Worm (Caenorhabditis elegans) whole organism, early embryonic: ENCODE measurements around the gene wdr-37.

ENCODE experiments used
- B0310.2 ChIP-seq: sonication (generic microtip); optimal IDR thresholded peaks from 2 replicates; lab custom pipeline; 2016; ENCODE audit warnings: mild to moderate bottlenecking, missing genetic modification characterization, missing compliant biosample characterization
- F13C5.2 ChIP-seq: sonication (generic microtip); optimal IDR thresholded peaks from 2 replicates; lab custom pipeline; 2017; ENCODE audit warnings: mild to moderate bottlenecking, missing genetic modification characterization, inconsistent platforms, missing compliant biosample characterization
- aly-1 ChIP-seq: sonication (generic microtip); optimal IDR thresholded peaks from 2 replicates; lab custom pipeline; 2016; ENCODE audit warnings: missing genetic modification characterization, missing compliant biosample characterization
- ama-1 ChIP-seq: fragments of 150-350 bp; optimal IDR thresholded peaks from 2 replicates; lab custom pipeline; 2014
- ceh-13 ChIP-seq: fragments of 200-800 bp; sonication (Bioruptor generic); optimal IDR thresholded peaks from 2 replicates; lab custom pipeline; 2018; ENCODE audit warnings: mild to moderate bottlenecking, missing genetic modification characterization, missing compliant biosample characterization
- ceh-36 ChIP-seq: sonication (generic microtip); optimal IDR thresholded peaks from 2 replicates; lab custom pipeline; 2016; ENCODE audit warnings: missing genetic modification characterization, inconsistent platforms, missing compliant biosample characterization
- ets-7 ChIP-seq: sonication (generic microtip); optimal IDR thresholded peaks from 2 replicates; lab custom pipeline; 2016; ENCODE audit warnings: missing genotype, missing genetic modification characterization, missing compliant biosample characterization
- flt-1 ChIP-seq: fragments of 200-800 bp; sonication (Bioruptor generic); IDR thresholded peaks from 2 replicates; pipeline ENCODE4 v1.3.6; 2022; ENCODE audit warnings: missing genetic modification characterization, missing compliant biosample characterization
- hmbx-1 ChIP-seq: sonication (generic microtip); optimal IDR thresholded peaks from 2 replicates; lab custom pipeline; 2016; ENCODE audit warnings: mild to moderate bottlenecking, missing genetic modification characterization, missing compliant biosample characterization
- hmg-4 ChIP-seq: fragments of 200-800 bp; sonication (Bioruptor generic); optimal IDR thresholded peaks from 2 replicates; lab custom pipeline; 2018; ENCODE audit warnings: mild to moderate bottlenecking, missing genetic modification characterization, missing compliant biosample characterization
- hnd-1 ChIP-seq: sonication (generic microtip); optimal IDR thresholded peaks from 2 replicates; lab custom pipeline; 2016; ENCODE audit warnings: missing genetic modification characterization, missing compliant biosample characterization
- pes-1 ChIP-seq: fragments of 200-800 bp; sonication (Bioruptor generic); IDR thresholded peaks from 2 replicates; pipeline ENCODE4 v1.3.6; 2022; ENCODE audit warnings: missing genetic modification reagents, missing genetic modification characterization, missing compliant biosample characterization
- scrt-1 ChIP-seq: fragments of 200-800 bp; sonication (Bioruptor generic); IDR thresholded peaks from 2 replicates; pipeline ENCODE4 v1.3.6; 2022; ENCODE audit warnings: missing genetic modification characterization, missing compliant biosample characterization
- sea-1 ChIP-seq: fragments of 200-800 bp; sonication (Bioruptor generic); conservative IDR thresholded peaks from 2 replicates; pipeline ENCODE4 v1.3.6; 2022; ENCODE audit warnings: missing genetic modification characterization, missing compliant biosample characterization
- tbx-11 ChIP-seq: fragments of 200-800 bp; sonication (Bioruptor generic); IDR thresholded peaks from 2 replicates; pipeline ENCODE4 v1.3.6; 2022; ENCODE audit warnings: missing genetic modification characterization, missing compliant biosample characterization
- tbx-37 ChIP-seq: fragments of 200-800 bp; sonication (Bioruptor generic); conservative IDR thresholded peaks from 2 replicates; pipeline ENCODE4 v1.3.6; 2022; ENCODE audit warnings: missing genetic modification reagents, missing genetic modification characterization, missing compliant biosample characterization
- tra-4 ChIP-seq: sonication (generic microtip); optimal IDR thresholded peaks from 2 replicates; lab custom pipeline; 2017; ENCODE audit warnings: missing genetic modification characterization, missing compliant biosample characterization

wdr-37 gene

DNA sequence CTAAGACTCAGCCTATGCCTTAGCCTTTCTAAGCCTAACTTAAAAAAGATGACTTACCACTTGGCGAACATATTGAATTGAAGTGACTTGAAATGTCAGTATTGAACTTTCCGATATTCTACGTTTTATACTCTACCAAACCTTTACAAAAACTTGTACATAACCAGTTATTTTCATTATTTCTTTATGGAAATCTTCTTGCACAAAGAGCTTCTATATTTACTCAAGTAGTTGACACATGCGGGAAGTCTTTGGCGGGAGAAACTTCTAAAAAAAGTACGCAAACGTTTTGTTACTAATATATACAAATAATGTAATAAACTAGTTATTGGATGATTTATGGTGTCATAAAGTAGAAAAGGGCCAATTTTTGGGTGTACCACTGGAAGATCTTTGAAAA lies 31.2 kb downstream of the wdr-37 start, which contains the start of gene nspb-12:
nspb-12 (minus strand) TSS at position 101 of the 400 bp plus-strand sequence.
- TF ChIP-seq flt-1 (GFP tag; lab: Robert Waterston, UW) (no peak), tbx-37 (GFP tag; lab: Robert Waterston, UW) (no peak), hmbx-1 (tag; lab: Kevin White, UChicago) (no peak), sea-1 (GFP tag; lab: Robert Waterston, UW) (no peak), ceh-36 (no peak), hmg-4 (no peak), ets-7 (tag; lab: Kevin White, UChicago) (no peak), aly-1 (tag; lab: Kevin White, UChicago) (no peak), B0310.2 (tag; lab: Kevin White, UChicago) (no peak), ama-1 (lab: Kevin White, UChicago) (no peak), hnd-1 (tag; lab: Kevin White, UChicago) (no peak), pes-1 (GFP tag; lab: Robert Waterston, UW) (no peak)

DNA sequence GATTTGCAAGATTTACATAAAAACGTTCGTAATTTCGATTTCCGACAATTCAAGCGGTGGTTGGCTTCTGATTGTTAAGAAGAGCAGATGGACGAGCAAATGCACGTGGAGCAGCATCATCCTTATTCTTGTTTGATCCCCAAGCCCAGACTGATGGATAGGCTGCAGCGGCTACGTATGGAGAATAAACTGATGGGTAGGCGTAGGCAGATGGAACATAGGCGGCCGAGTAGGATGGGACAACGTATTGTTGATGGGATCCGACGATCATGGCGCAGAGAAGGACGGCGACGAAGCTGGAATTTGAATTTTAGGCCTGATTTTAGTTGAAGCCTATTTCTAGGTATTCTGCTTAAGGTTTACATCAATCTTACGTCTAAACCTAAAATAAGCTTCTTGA lies 31.6 kb downstream of the wdr-37 start:
- no peak for TF ChIP-seq hmg-4
- no peak for TF ChIP-seq ceh-36
- TF ChIP-seq B0310.2 (tag; lab: Kevin White, UChicago), result no peak
- TF ChIP-seq pes-1 (GFP tag; lab: Robert Waterston, UW), result no peak
- TF ChIP-seq sea-1 (GFP tag; lab: Robert Waterston, UW), result no peak
- no peak for TF ChIP-seq tra-4 (tag; lab: Kevin White, UChicago)
- TF ChIP-seq ets-7 (tag; lab: Kevin White, UChicago), result no peak
- no peak for TF ChIP-seq F13C5.2 (tag; lab: Kevin White, UChicago)
- TF ChIP-seq hmbx-1 (tag; lab: Kevin White, UChicago), result no peak
- no peak for TF ChIP-seq ceh-13 (GFP tag; lab: Kevin White, UChicago)
- no peak for TF ChIP-seq scrt-1 (GFP tag; lab: Robert Waterston, UW)
- TF ChIP-seq tbx-37 (GFP tag; lab: Robert Waterston, UW), result no peak
- no peak for TF ChIP-seq tbx-11
- no peak for TF ChIP-seq flt-1 (GFP tag; lab: Robert Waterston, UW)
- TF ChIP-seq aly-1 (tag; lab: Kevin White, UChicago), result no peak
- no peak for TF ChIP-seq ama-1 (lab: Kevin White, UChicago)
- no peak for TF ChIP-seq hnd-1 (tag; lab: Kevin White, UChicago)

DNA sequence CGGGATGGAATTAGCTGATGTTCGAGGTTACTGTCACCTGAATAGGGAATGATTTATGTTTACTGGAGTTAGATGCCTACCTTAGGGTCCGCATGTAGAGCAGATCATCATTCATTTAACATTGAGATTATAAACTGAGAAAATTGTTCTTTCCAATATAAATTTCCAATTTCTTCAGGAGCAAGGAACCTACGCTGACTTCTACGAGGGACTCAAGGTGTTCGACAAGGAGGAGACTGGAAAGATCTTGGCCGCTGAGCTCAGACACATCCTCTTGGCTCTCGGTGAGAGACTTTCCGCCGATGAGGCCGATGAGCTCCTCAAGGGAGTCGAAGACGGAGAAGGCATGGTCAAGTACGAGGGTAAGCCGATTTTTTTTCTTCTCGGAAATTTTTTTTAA lies 33.4 kb downstream of the wdr-37 start:
- TF ChIP-seq aly-1 (tag; lab: Kevin White, UChicago) (no peak), sea-1 (GFP tag; lab: Robert Waterston, UW) (no peak), hmbx-1 (tag; lab: Kevin White, UChicago) (no peak), hmg-4 (no peak), ets-7 (tag; lab: Kevin White, UChicago) (no peak), pes-1 (GFP tag; lab: Robert Waterston, UW) (no peak), scrt-1 (GFP tag; lab: Robert Waterston, UW) (no peak), ceh-13 (GFP tag; lab: Kevin White, UChicago) (no peak), ceh-36 (no peak), flt-1 (GFP tag; lab: Robert Waterston, UW) (no peak), tbx-37 (GFP tag; lab: Robert Waterston, UW) (no peak), tbx-11 (no peak), ama-1 (lab: Kevin White, UChicago) (no peak), hnd-1 (tag; lab: Kevin White, UChicago) (no peak), F13C5.2 (tag; lab: Kevin White, UChicago) (no peak), tra-4 (tag; lab: Kevin White, UChicago) (no peak), B0310.2 (tag; lab: Kevin White, UChicago) (no peak)

DNA sequence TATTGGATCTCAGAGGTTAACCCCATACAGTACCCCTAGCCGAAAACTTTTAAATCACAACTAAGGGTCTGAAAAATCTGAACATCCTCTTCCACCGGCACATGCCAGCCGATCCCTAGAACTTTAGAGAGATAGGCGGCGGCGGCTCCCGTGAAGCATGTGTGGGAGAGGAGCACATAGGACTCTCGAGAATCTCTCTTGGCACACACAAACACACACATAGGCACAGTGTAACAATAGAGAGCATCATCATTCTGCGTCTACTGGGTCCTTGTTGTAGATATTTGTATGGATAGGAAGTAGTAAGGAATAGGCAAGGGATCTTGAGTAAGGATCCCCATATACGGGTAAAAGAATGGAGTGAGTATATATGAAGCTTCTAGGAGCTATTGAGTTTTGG lies 34.2 kb downstream of the wdr-37 start:
- TF ChIP-seq tbx-11 (no peak), sea-1 (GFP tag; lab: Robert Waterston, UW) (no peak), tra-4 (tag; lab: Kevin White, UChicago) (no peak), F13C5.2 (tag; lab: Kevin White, UChicago) (no peak), B0310.2 (tag; lab: Kevin White, UChicago) (no peak), hmg-4 (no peak), hnd-1 (tag; lab: Kevin White, UChicago) (no peak), ceh-13 (GFP tag; lab: Kevin White, UChicago) (no peak), ama-1 (lab: Kevin White, UChicago) (no peak), scrt-1 (GFP tag; lab: Robert Waterston, UW) (no peak), ceh-36 (no peak), ets-7 (tag; lab: Kevin White, UChicago) (no peak)

DNA sequence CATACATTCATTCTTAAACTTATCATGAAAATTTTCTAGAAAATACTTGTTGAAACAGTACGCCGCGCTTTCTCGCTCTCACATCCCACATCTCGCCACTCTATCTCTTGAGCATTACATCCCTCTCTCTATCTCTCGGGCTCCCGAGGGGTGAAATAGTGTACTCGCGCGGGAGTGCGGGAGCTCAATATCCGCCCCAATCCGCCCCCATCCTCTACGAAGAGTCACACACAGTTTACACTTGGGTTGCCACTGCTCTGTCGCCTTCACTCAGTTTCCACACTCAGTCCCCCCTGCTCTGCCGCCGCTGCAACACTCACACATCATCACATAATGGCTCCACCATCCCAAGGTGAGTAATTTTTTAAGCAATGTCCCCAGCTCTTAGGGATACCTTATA lies 35.1 kb downstream of the wdr-37 start, which contains the start of gene mlc-3:
mlc-3 (plus strand) TSS at position 227 of the 400 bp plus-strand sequence.
- TF ChIP-seq tbx-37 (GFP tag; lab: Robert Waterston, UW) (0 out of 2 replicates have a peak, but pooled peaks have one; percentile 2), ets-7 (tag; lab: Kevin White, UChicago) (no peak), aly-1 (tag; lab: Kevin White, UChicago) (no peak), hmg-4 (peak; percentile 12), pes-1 (GFP tag; lab: Robert Waterston, UW) (no peak)

DNA sequence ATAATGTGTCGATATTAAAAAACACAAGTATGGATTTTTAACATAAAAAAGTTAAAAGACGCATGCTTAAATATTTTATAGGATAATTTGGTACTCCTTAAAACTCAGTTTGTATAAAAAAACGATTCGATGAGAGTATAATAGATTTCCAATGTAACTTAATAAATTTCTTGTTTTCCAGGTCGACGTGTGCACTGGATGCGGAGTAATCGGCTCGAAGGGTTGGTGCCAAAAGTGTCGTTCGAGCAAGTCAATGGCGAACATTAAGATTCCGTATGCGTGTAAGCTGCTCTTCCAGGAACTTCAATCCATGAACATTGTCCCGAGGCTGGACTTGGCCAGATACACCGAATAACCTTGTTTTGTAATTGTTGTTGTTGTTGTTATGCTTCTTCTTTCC lies 35.5 kb downstream of the wdr-37 start:
- no peak for TF ChIP-seq aly-1 (tag; lab: Kevin White, UChicago)
- TF ChIP-seq hnd-1 (tag; lab: Kevin White, UChicago), result no peak
- TF ChIP-seq hmg-4, result no peak
- TF ChIP-seq scrt-1 (GFP tag; lab: Robert Waterston, UW), result no peak
- TF ChIP-seq pes-1 (GFP tag; lab: Robert Waterston, UW), result no peak
- TF ChIP-seq tra-4 (tag; lab: Kevin White, UChicago), result no peak
- no peak for TF ChIP-seq flt-1 (GFP tag; lab: Robert Waterston, UW)
- TF ChIP-seq tbx-11, result no peak
- TF ChIP-seq B0310.2 (tag; lab: Kevin White, UChicago), result no peak
- no peak for TF ChIP-seq F13C5.2 (tag; lab: Kevin White, UChicago)
- no peak for TF ChIP-seq hmbx-1 (tag; lab: Kevin White, UChicago)
- no peak for TF ChIP-seq tbx-37 (GFP tag; lab: Robert Waterston, UW)
- no peak for TF ChIP-seq ets-7 (tag; lab: Kevin White, UChicago)
- TF ChIP-seq ama-1 (lab: Kevin White, UChicago), result no peak
- no peak for TF ChIP-seq ceh-36
- TF ChIP-seq ceh-13 (GFP tag; lab: Kevin White, UChicago), result no peak
